Worm (Caenorhabditis elegans) whole organism, young adult: Measurements from ENCODE around the gene srz-5.

ENCODE experiments used
- B0336.3 ChIP-seq: fragments of 200-800 bp; sonication (Bioruptor generic); IDR thresholded peaks from 2 replicates; pipeline ENCODE4 v1.3.6; 2022; ENCODE audit warnings: missing genetic modification characterization, missing compliant biosample characterization
- F23B12.7 ChIP-seq: sonication (generic microtip); optimal IDR thresholded peaks from 2 replicates; lab custom pipeline; 2017; ENCODE audit warnings: missing genetic modification characterization, mild to moderate bottlenecking, missing compliant biosample characterization, antibody characterized with exemption, moderate library complexity; ENCODE audit not compliant: insufficient read depth
- F39B2.1 ChIP-seq: fragments of 200-800 bp; sonication (Bioruptor generic); IDR thresholded peaks from 2 replicates; pipeline ENCODE4 v1.3.6; 2022; ENCODE audit warnings: missing genetic modification reagents, missing genetic modification characterization, missing compliant biosample characterization
- F55B11.4 ChIP-seq: sonication (generic microtip); optimal IDR thresholded peaks from 2 replicates; lab custom pipeline; 2016; ENCODE audit warnings: missing compliant biosample characterization, missing genetic modification characterization, borderline replicate concordance; ENCODE audit not compliant: insufficient read depth
- F57C9.4 ChIP-seq: sonication (generic microtip); optimal IDR thresholded peaks from 2 replicates; lab custom pipeline; 2017; ENCODE audit warnings: mild to moderate bottlenecking, missing genetic modification characterization, missing compliant biosample characterization
- K12H6.12 ChIP-seq: fragments of 200-800 bp; sonication (Bioruptor generic); optimal IDR thresholded peaks from 2 replicates; lab custom pipeline; 2018; ENCODE audit warnings: mild to moderate bottlenecking, missing genetic modification characterization, missing compliant biosample characterization
- Y53F4B.3 ChIP-seq: fragments of 200-800 bp; sonication (Bioruptor generic); IDR thresholded peaks from 2 replicates; pipeline ENCODE4 v1.3.6; 2022; ENCODE audit warnings: missing genetic modification reagents, missing genetic modification characterization, missing compliant biosample characterization
- Y53G8AR.9 ChIP-seq: fragments of 200-800 bp; sonication (Bioruptor generic); conservative IDR thresholded peaks from 2 replicates; pipeline ENCODE4 v1.3.6; 2022; ENCODE audit warnings: missing genetic modification reagents, missing genetic modification characterization, missing compliant biosample characterization
- Y56A3A.18 ChIP-seq: fragments of 200-800 bp; sonication (Bioruptor generic); IDR thresholded peaks from 2 replicates; pipeline ENCODE4 v1.3.6; 2022; ENCODE audit warnings: missing genetic modification reagents, missing genetic modification characterization, missing compliant biosample characterization
- Y67H2A.10 ChIP-seq: fragments of 200-800 bp; sonication (Bioruptor generic); conservative IDR thresholded peaks from 2 replicates; pipeline ENCODE4 v1.3.6; 2022; ENCODE audit warnings: missing genetic modification reagents, missing genetic modification characterization, missing compliant biosample characterization
- aptf-3 ChIP-seq: fragments of 200-800 bp; sonication (Bioruptor generic); IDR thresholded peaks from 2 replicates; pipeline ENCODE4 v1.3.6; 2022; ENCODE audit warnings: missing genetic modification characterization, missing compliant biosample characterization
- athp-1 ChIP-seq: sonication (generic microtip); optimal IDR thresholded peaks from 2 replicates; lab custom pipeline; 2017; ENCODE audit warnings: mild to moderate bottlenecking, missing genetic modification characterization, missing compliant biosample characterization
- attf-5 ChIP-seq: fragments of 200-800 bp; sonication (Bioruptor generic); optimal IDR thresholded peaks from 2 replicates; lab custom pipeline; 2018; ENCODE audit warnings: mild to moderate bottlenecking, missing genetic modification characterization, missing compliant biosample characterization
- bed-1 ChIP-seq: fragments of 200-800 bp; sonication (Bioruptor generic); IDR thresholded peaks from 2 replicates; pipeline ENCODE4 v1.3.6; 2022; ENCODE audit warnings: missing genetic modification reagents, missing genetic modification characterization, missing compliant biosample characterization
- ceh-100 ChIP-seq: fragments of 200-800 bp; sonication (Bioruptor generic); IDR thresholded peaks from 2 replicates; pipeline ENCODE4 v1.3.6; 2022; ENCODE audit warnings: missing genetic modification reagents, missing genetic modification characterization, missing compliant biosample characterization
- ceh-27 ChIP-seq: fragments of 200-800 bp; sonication (Bioruptor generic); optimal IDR thresholded peaks from 2 replicates; lab custom pipeline; 2018; ENCODE audit warnings: mild to moderate bottlenecking, missing genetic modification characterization, moderate library complexity, missing compliant biosample characterization
- ceh-58 ChIP-seq: fragments of 200-800 bp; sonication (Bioruptor generic); IDR thresholded peaks from 2 replicates; pipeline ENCODE4 v1.3.6; 2022; ENCODE audit warnings: missing genetic modification characterization, missing compliant biosample characterization
- ceh-79 ChIP-seq: sonication (generic microtip); optimal IDR thresholded peaks from 2 replicates; lab custom pipeline; 2017; ENCODE audit warnings: mild to moderate bottlenecking, missing genetic modification characterization, missing compliant biosample characterization
- chd-7 ChIP-seq: sonication (generic microtip); optimal IDR thresholded peaks from 2 replicates; lab custom pipeline; 2016; ENCODE audit warnings: mild to moderate bottlenecking, missing genetic modification characterization, moderate library complexity, missing compliant biosample characterization
- die-1 ChIP-seq: sonication (generic microtip); optimal IDR thresholded peaks from 2 replicates; lab custom pipeline; 2016; ENCODE audit warnings: missing genotype, mild to moderate bottlenecking, missing genetic modification characterization, missing compliant biosample characterization
- dox-1 ChIP-seq: fragments of 200-800 bp; sonication (Bioruptor generic); IDR thresholded peaks from 2 replicates; pipeline ENCODE4 v1.3.6; 2022; ENCODE audit warnings: missing genetic modification reagents, missing genetic modification characterization, missing compliant biosample characterization
- egl-18 ChIP-seq: fragments of 200-800 bp; sonication (Bioruptor generic); IDR thresholded peaks from 2 replicates; pipeline ENCODE4 v1.3.6; 2022; ENCODE audit warnings: missing genetic modification reagents, missing genetic modification characterization, missing compliant biosample characterization
- gei-17 ChIP-seq: fragments of 200-800 bp; sonication (Bioruptor generic); optimal IDR thresholded peaks from 2 replicates; lab custom pipeline; 2018; ENCODE audit warnings: mild to moderate bottlenecking, missing genetic modification characterization, missing compliant biosample characterization
- him-1 ChIP-seq: sonication (generic microtip); optimal IDR thresholded peaks from 2 replicates; lab custom pipeline; 2016; ENCODE audit warnings: missing genotype, missing genetic modification reagents, missing genetic modification characterization, missing compliant biosample characterization
- hmg-20 ChIP-seq: fragments of 200-800 bp; sonication (Bioruptor generic); IDR thresholded peaks from 2 replicates; pipeline ENCODE4 v1.3.6; 2022; ENCODE audit warnings: missing genetic modification reagents, missing genetic modification characterization, missing compliant biosample characterization
- hrde-1 ChIP-seq: sonication (generic microtip); optimal IDR thresholded peaks from 2 replicates; lab custom pipeline; 2016; ENCODE audit warnings: missing genetic modification characterization, mild to moderate bottlenecking, missing compliant biosample characterization, moderate library complexity, missing genotype, missing genetic modification reagents, borderline replicate concordance
- hsf-1 ChIP-seq: fragments of 200-800 bp; sonication (Bioruptor generic); IDR thresholded peaks from 2 replicates; pipeline ENCODE4 v1.3.6; 2022; ENCODE audit warnings: missing genetic modification reagents, missing genetic modification characterization, missing compliant biosample characterization
- lin-26 ChIP-seq: fragments of 200-800 bp; sonication (Bioruptor generic); IDR thresholded peaks from 2 replicates; pipeline ENCODE4 v1.3.6; 2022; ENCODE audit warnings: missing genetic modification reagents, missing genetic modification characterization, missing compliant biosample characterization
- lin-35 ChIP-seq, 3 experiments: fragments of 150-350 bp in 2 of 3; sonication (generic microtip) in 1 of 3; optimal IDR thresholded peaks; 2 replicates each; lab custom pipeline; 2014 to 2018; ENCODE audit warnings: missing biosample characterization in 3 of 3, missing genetic modification characterization in 3 of 3, missing genetic modification reagents in 3 of 3
- lin-40 ChIP-seq: sonication (generic microtip); optimal IDR thresholded peaks from 2 replicates; lab custom pipeline; 2016; ENCODE audit warnings: missing genetic modification characterization, mild to moderate bottlenecking, missing compliant biosample characterization, missing genotype, missing genetic modification reagents
- lsl-1 ChIP-seq: fragments of 200-800 bp; sonication (Bioruptor generic); optimal IDR thresholded peaks from 2 replicates; lab custom pipeline; 2018; ENCODE audit warnings: mild to moderate bottlenecking, missing genetic modification characterization, moderate library complexity, missing compliant biosample characterization
- lsy-27 ChIP-seq: sonication (generic microtip); optimal IDR thresholded peaks from 2 replicates; lab custom pipeline; 2017; ENCODE audit warnings: missing genetic modification characterization, mild to moderate bottlenecking, missing compliant biosample characterization, antibody characterized with exemption, missing genotype, borderline replicate concordance; ENCODE audit not compliant: insufficient read depth
- madf-6 ChIP-seq: fragments of 200-800 bp; sonication (Bioruptor generic); IDR thresholded peaks from 2 replicates; pipeline ENCODE4 v1.3.6; 2022; ENCODE audit warnings: missing genetic modification reagents, missing genetic modification characterization, missing compliant biosample characterization
- madf-8 ChIP-seq: fragments of 200-800 bp; sonication (Bioruptor generic); conservative IDR thresholded peaks from 2 replicates; pipeline ENCODE4 v1.3.6; 2022; ENCODE audit warnings: missing genetic modification reagents, missing genetic modification characterization, missing compliant biosample characterization
- nfya-2 ChIP-seq: fragments of 200-800 bp; sonication (Bioruptor generic); IDR thresholded peaks from 2 replicates; pipeline ENCODE4 v1.3.6; 2022; ENCODE audit warnings: missing genetic modification reagents, missing genetic modification characterization, missing compliant biosample characterization
- nhr-120 ChIP-seq: fragments of 200-800 bp; sonication (Bioruptor generic); IDR thresholded peaks from 2 replicates; pipeline ENCODE4 v1.3.6; 2022; ENCODE audit warnings: missing genetic modification characterization, missing compliant biosample characterization
- nhr-27 ChIP-seq: fragments of 200-800 bp; sonication (Bioruptor generic); optimal IDR thresholded peaks from 2 replicates; lab custom pipeline; 2018; ENCODE audit warnings: mild to moderate bottlenecking, missing genetic modification characterization, moderate library complexity, missing compliant biosample characterization
- rcor-1 ChIP-seq: fragments of 200-800 bp; sonication (Bioruptor generic); IDR thresholded peaks from 2 replicates; pipeline ENCODE4 v1.3.6; 2022; ENCODE audit warnings: missing genetic modification reagents, missing genetic modification characterization, missing compliant biosample characterization
- rec-8 ChIP-seq, 2 experiments: sonication (generic microtip); optimal IDR thresholded peaks; 2 replicates each; lab custom pipeline; 2016; ENCODE audit warnings: mild to moderate bottlenecking in 2 of 2, missing genetic modification characterization in 2 of 2, missing genetic modification reagents in 2 of 2, missing genotype in 2 of 2, missing biosample characterization in 1 of 2, missing compliant biosample characterization in 1 of 2, moderate library complexity in 1 of 2
- repo-1 ChIP-seq: sonication (generic microtip); optimal IDR thresholded peaks from 2 replicates; lab custom pipeline; 2017; ENCODE audit warnings: mild to moderate bottlenecking, missing genetic modification characterization, missing compliant biosample characterization
- sdz-38 ChIP-seq: sonication (generic microtip); optimal IDR thresholded peaks from 2 replicates; lab custom pipeline; 2016; ENCODE audit warnings: missing genotype, missing genetic modification characterization, missing compliant biosample characterization
- sea-2 ChIP-seq: fragments of 200-800 bp; sonication (Bioruptor generic); IDR thresholded peaks from 2 replicates; pipeline ENCODE4 v1.3.6; 2022; ENCODE audit warnings: missing genetic modification characterization, missing compliant biosample characterization
- snpc-1.3 ChIP-seq: sonication (generic microtip); optimal IDR thresholded peaks from 2 replicates; lab custom pipeline; 2017; ENCODE audit warnings: missing genetic modification characterization, mild to moderate bottlenecking, missing compliant biosample characterization, antibody characterized with exemption, moderate library complexity, missing genotype, missing genetic modification reagents; ENCODE audit not compliant: insufficient read depth
- tbx-9 ChIP-seq: sonication (generic microtip); optimal IDR thresholded peaks from 2 replicates; lab custom pipeline; 2016; ENCODE audit warnings: borderline replicate concordance, missing genetic modification characterization, inconsistent platforms, missing compliant biosample characterization
- zfh-2 ChIP-seq: fragments of 200-800 bp; sonication (Bioruptor generic); conservative IDR thresholded peaks from 2 replicates; pipeline ENCODE4 v1.3.6; 2022; ENCODE audit warnings: missing genetic modification reagents, missing genetic modification characterization, missing compliant biosample characterization
- ztf-28 ChIP-seq: fragments of 200-800 bp; sonication (Bioruptor generic); IDR thresholded peaks from 2 replicates; pipeline ENCODE4 v1.3.6; 2022; ENCODE audit warnings: missing genetic modification reagents, missing genetic modification characterization, missing compliant biosample characterization

Gene srz-5

DNA sequence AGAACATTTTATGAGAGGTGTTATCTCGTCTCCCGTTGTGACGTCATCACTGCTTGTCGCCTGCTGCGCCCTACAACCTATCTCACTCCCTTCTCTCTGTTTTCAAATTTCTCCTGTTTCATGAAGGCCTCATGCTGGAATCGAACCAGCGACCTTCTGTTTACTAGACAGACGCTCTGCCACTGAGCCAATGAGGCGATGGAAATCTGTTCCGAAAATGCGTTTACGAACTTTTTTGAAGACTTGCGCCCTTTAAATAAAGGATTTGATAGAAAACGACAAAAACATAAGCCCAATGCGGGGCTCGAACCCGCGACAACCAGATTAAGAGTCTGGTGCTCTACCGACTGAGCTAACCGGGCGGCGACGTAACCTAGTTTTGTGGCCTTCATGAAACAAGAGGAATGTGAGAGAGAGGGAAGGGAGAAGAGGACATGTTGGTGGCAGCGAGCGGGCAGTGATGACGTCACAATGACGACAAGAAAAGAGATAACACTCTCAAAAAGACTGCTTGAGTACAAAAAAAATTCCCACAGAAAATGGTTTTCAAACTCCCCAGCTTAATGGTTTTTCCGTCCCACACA lies 4.5 kb upstream of the srz-5 start, which contains the start of gene clec-126:
TSS of gene clec-126 (plus strand) at position 534 of the 584 bp plus-strand sequence.
- TF ChIP-seq madf-6 (GFP tag; lab: Robert Waterston, UW) (peak; percentile 71), lin-35 (GFP tag; optimal IDR thresholded peaks at IDR 0.05; lab: Kevin White, UChicago) (peak in 1 of 3 experiments; percentile 58), hsf-1 (GFP tag; lab: Robert Waterston, UW) (0 out of 2 replicates have a peak, but pooled peaks have one; percentile 33), chd-7 (peak; percentile 59), Y53G8AR.9 (peak; percentile 59; the same call in 1 of the 2 replicates), ceh-58 (GFP tag; lab: Robert Waterston, UW) (no peak), F23B12.7 (tag; lab: Kevin White, UChicago) (peak; percentile 76), attf-5 (GFP tag; lab: Kevin White, UChicago) (peak; percentile 80), him-1 (tag; lab: Kevin White, UChicago) (peak; percentile 87), zfh-2 (GFP tag; lab: Robert Waterston, UW) (peak; percentile 50; the same call in 1 of the 2 replicates), lin-40 (peak; percentile 94), bed-1 (GFP tag; lab: Robert Waterston, UW) (no peak), ceh-100 (GFP tag; lab: Robert Waterston, UW) (peak; percentile 49), F57C9.4 (tag; lab: Kevin White, UChicago) (no peak), nhr-27 (tag; lab: Kevin White, UChicago) (no peak), ceh-79 (peak; percentile 49), lsy-27 (tag; lab: Kevin White, UChicago) (peak; percentile 87), sea-2 (GFP tag; lab: Robert Waterston, UW) (no peak), madf-8 (0 out of 2 replicates have a peak, but pooled peaks have one; percentile 11), die-1 (tag; lab: Kevin White, UChicago) (peak; percentile 87), repo-1 (tag; lab: Kevin White, UChicago) (peak; percentile 90), hrde-1 (tag; lab: Kevin White, UChicago) (peak; percentile 56), rec-8 (tag; optimal IDR thresholded peaks at IDR 0.05; lab: Kevin White, UChicago) (peak; percentile 66 to 75), K12H6.12 (tag; lab: Kevin White, UChicago) (peak; percentile 62), ceh-27 (GFP tag; lab: Kevin White, UChicago) (peak; percentile 45), rcor-1 (GFP tag; lab: Robert Waterston, UW) (peak; percentile 59; the same call in 1 of the 2 replicates), nhr-120 (GFP tag; lab: Robert Waterston, UW) (no peak), nfya-2 (GFP tag; lab: Robert Waterston, UW) (no peak), gei-17 (GFP tag; lab: Kevin White, UChicago) (peak; percentile 73), ztf-28 (GFP tag; lab: Robert Waterston, UW) (0 out of 2 replicates have a peak, but pooled peaks have one; percentile 57), egl-18 (GFP tag; lab: Robert Waterston, UW) (no peak), dox-1 (GFP tag; lab: Robert Waterston, UW) (peak; percentile 89), hmg-20 (GFP tag; lab: Robert Waterston, UW) (0 out of 2 replicates have a peak, but pooled peaks have one; percentile 47), tbx-9 (tag; lab: Kevin White, UChicago) (no peak), Y67H2A.10 (GFP tag; lab: Robert Waterston, UW) (no peak), sdz-38 (no peak), Y56A3A.18 (peak; percentile 73; the same call in 1 of the 2 replicates), aptf-3 (GFP tag; lab: Robert Waterston, UW) (no peak), lsl-1 (GFP tag; lab: Kevin White, UChicago) (peak; percentile 66), athp-1 (peak; percentile 87), lin-26 (GFP tag; lab: Robert Waterston, UW) (peak; percentile 87), Y53F4B.3 (GFP tag; lab: Robert Waterston, UW) (no peak), snpc-1.3 (tag; lab: Kevin White, UChicago) (peak; percentile 80), F39B2.1 (GFP tag; lab: Robert Waterston, UW) (no peak), B0336.3 (GFP tag; lab: Robert Waterston, UW) (peak; percentile 91), F55B11.4 (no peak)
